Worm (Caenorhabditis elegans) whole organism, L1 larva: ENCODE results near the gene B0001.8.
A peak's percentile ranks its signal among the peaks of the same experiment; 100 is the strongest.
"Not testable (repeated sequence)": the region's sequence is repeated elsewhere in the genome, so short reads cannot be mapped to it uniquely, and the experiment has no call there.

Source experiments
- C04F5.9 ChIP-seq: sonication (generic microtip); optimal IDR thresholded peaks from 2 replicates; lab custom pipeline; 2016; ENCODE audit warnings: missing genetic modification characterization, missing compliant biosample characterization
- Y116A8C.19 ChIP-seq: sonication (generic microtip); optimal IDR thresholded peaks from 2 replicates; lab custom pipeline; 2016; ENCODE audit warnings: missing compliant biosample characterization, missing genetic modification characterization, borderline replicate concordance
- aha-1 ChIP-seq: fragments of 150-350 bp; optimal IDR thresholded peaks from 2 replicates; lab custom pipeline; 2014; ENCODE audit warnings: missing biosample characterization, missing genetic modification characterization
- alr-1 ChIP-seq: fragments of 200-800 bp; sonication (Bioruptor generic); optimal IDR thresholded peaks from 2 replicates; lab custom pipeline; 2018; ENCODE audit warnings: borderline replicate concordance, mild to moderate bottlenecking, missing genetic modification characterization, missing compliant biosample characterization
- blmp-1 ChIP-seq: fragments of 150-350 bp; optimal IDR thresholded peaks from 2 replicates; lab custom pipeline; 2014; ENCODE audit warnings: missing biosample characterization, missing genetic modification characterization
- ceh-8 ChIP-seq: fragments of 200-800 bp; sonication (Bioruptor generic); optimal IDR thresholded peaks from 2 replicates; lab custom pipeline; 2018; ENCODE audit warnings: mild to moderate bottlenecking, missing genetic modification characterization, moderate library complexity, missing compliant biosample characterization
- ceh-88 ChIP-seq: fragments of 200-800 bp; sonication (Bioruptor generic); IDR thresholded peaks from 2 replicates; pipeline ENCODE4 v1.3.6; 2022; ENCODE audit warnings: missing genetic modification characterization, missing compliant biosample characterization
- ces-1 ChIP-seq: fragments of 150-350 bp; optimal IDR thresholded peaks from 2 replicates; lab custom pipeline; 2014; ENCODE audit warnings: missing biosample characterization, missing genetic modification reagents, missing genetic modification characterization
- efl-1 ChIP-seq, 4 experiments: fragments of 150-350 bp; optimal IDR thresholded peaks in 3 of 4; peaks in 1 of 4; 1 replicate in 1 of 4; 2 replicates in 3 of 4; lab custom pipeline; 2014; ENCODE audit warnings: missing biosample characterization in 2 of 4, missing genetic modification characterization in 2 of 4, missing genetic modification reagents in 2 of 4
- efl-3 ChIP-seq: fragments of 200-800 bp; sonication (Bioruptor generic); optimal IDR thresholded peaks from 2 replicates; lab custom pipeline; 2018; ENCODE audit warnings: mild to moderate bottlenecking, missing genetic modification characterization, missing compliant biosample characterization
- ets-5 ChIP-seq: fragments of 200-800 bp; sonication (Bioruptor generic); IDR thresholded peaks from 2 replicates; pipeline ENCODE4 v1.3.6; 2022; ENCODE audit warnings: missing genetic modification characterization, missing compliant biosample characterization
- hlh-17 ChIP-seq: fragments of 200-800 bp; sonication (Bioruptor generic); optimal IDR thresholded peaks from 2 replicates; lab custom pipeline; 2018; ENCODE audit warnings: missing genetic modification characterization, mild to moderate bottlenecking, missing compliant biosample characterization, moderate library complexity, borderline replicate concordance
- hpl-2 ChIP-seq: fragments of 150-350 bp; optimal IDR thresholded peaks from 2 replicates; lab custom pipeline; 2014; ENCODE audit warnings: missing biosample characterization, missing genetic modification reagents, missing genetic modification characterization
- isw-1 ChIP-seq: fragments of 200-800 bp; sonication (Bioruptor generic); IDR thresholded peaks from 2 replicates; pipeline ENCODE4 v1.3.6; 2022; ENCODE audit warnings: missing genetic modification characterization, missing compliant biosample characterization
- lin-13 ChIP-seq: fragments of 150-350 bp; optimal IDR thresholded peaks from 2 replicates; lab custom pipeline; 2014; ENCODE audit warnings: missing biosample characterization, missing genetic modification reagents, missing genetic modification characterization
- lin-14 ChIP-seq: fragments of 200-800 bp; sonication (Bioruptor generic); optimal IDR thresholded peaks from 2 replicates; lab custom pipeline; 2018; ENCODE audit warnings: mild to moderate bottlenecking, missing genetic modification characterization, moderate library complexity, missing compliant biosample characterization
- lin-15B ChIP-seq: fragments of 150-350 bp; sonication (generic microtip); optimal IDR thresholded peaks from 3 replicates; lab custom pipeline; 2014; ENCODE audit warnings: missing biosample characterization, missing genetic modification characterization
- lin-39 ChIP-seq: fragments of 150-350 bp; optimal IDR thresholded peaks from 2 replicates; lab custom pipeline; 2014; ENCODE audit warnings: missing biosample characterization, missing genetic modification reagents, missing genetic modification characterization
- lir-3 ChIP-seq: sonication (generic microtip); optimal IDR thresholded peaks from 2 replicates; lab custom pipeline; 2016; ENCODE audit warnings: mild to moderate bottlenecking, missing genetic modification characterization, moderate library complexity, missing compliant biosample characterization; ENCODE audit not compliant: poor library complexity
- lsy-2 ChIP-seq, 2 experiments: fragments of 150-350 bp; optimal IDR thresholded peaks; 2 replicates each; lab custom pipeline; 2014; ENCODE audit warnings: missing biosample characterization in 2 of 2, missing genetic modification characterization in 2 of 2
- mdl-1 ChIP-seq, 2 experiments: fragments of 150-350 bp; optimal IDR thresholded peaks; 2 replicates each; lab custom pipeline; 2014 to 2017; ENCODE audit warnings: missing biosample characterization in 2 of 2, missing genetic modification characterization in 2 of 2, inconsistent platforms in 1 of 2
- mep-1 ChIP-seq: fragments of 150-350 bp; optimal IDR thresholded peaks from 2 replicates; lab custom pipeline; 2014; ENCODE audit warnings: missing biosample characterization, missing genetic modification characterization
- nhr-12 ChIP-seq: sonication (generic microtip); optimal IDR thresholded peaks from 2 replicates; lab custom pipeline; 2017; ENCODE audit warnings: missing biosample characterization, missing genetic modification characterization
- nhr-28 ChIP-seq: fragments of 150-350 bp; optimal IDR thresholded peaks from 2 replicates; lab custom pipeline; 2014; ENCODE audit warnings: missing biosample characterization, missing genetic modification characterization
- nhr-47 ChIP-seq: sonication (generic microtip); optimal IDR thresholded peaks from 2 replicates; lab custom pipeline; 2016; ENCODE audit warnings: mild to moderate bottlenecking, missing genetic modification characterization, moderate library complexity, missing compliant biosample characterization
- nhr-71 ChIP-seq: sonication (generic microtip); optimal IDR thresholded peaks from 2 replicates; lab custom pipeline; 2016; ENCODE audit warnings: mild to moderate bottlenecking, missing genetic modification characterization, moderate library complexity, missing compliant biosample characterization
- nhr-76 ChIP-seq: sonication (generic microtip); optimal IDR thresholded peaks from 2 replicates; lab custom pipeline; 2017; ENCODE audit warnings: missing biosample characterization, missing genetic modification characterization
- nhr-85 ChIP-seq: sonication (generic microtip); peaks from one replicate; lab custom pipeline; 2016; ENCODE audit warnings: missing genetic modification characterization, inconsistent platforms, missing compliant biosample characterization
- skn-1 ChIP-seq: fragments of 150-350 bp; optimal IDR thresholded peaks from 2 replicates; lab custom pipeline; 2014; ENCODE audit warnings: missing biosample characterization, missing genetic modification characterization
- snpc-4 ChIP-seq: fragments of 150-350 bp; optimal IDR thresholded peaks from 2 replicates; lab custom pipeline; 2014; ENCODE audit warnings: missing biosample characterization, missing genetic modification characterization
- swsn-7 ChIP-seq: sonication (generic microtip); optimal IDR thresholded peaks from 2 replicates; lab custom pipeline; 2016; ENCODE audit warnings: missing genetic modification characterization, missing compliant biosample characterization
- tbx-2 ChIP-seq: sonication (generic microtip); optimal IDR thresholded peaks from 2 replicates; lab custom pipeline; 2016; ENCODE audit warnings: missing genetic modification characterization, missing compliant biosample characterization
- zag-1 ChIP-seq: fragments of 150-350 bp; optimal IDR thresholded peaks from 2 replicates; lab custom pipeline; 2014; ENCODE audit warnings: missing biosample characterization, missing genetic modification characterization
- zip-4 ChIP-seq: fragments of 200-800 bp; sonication (Bioruptor generic); optimal IDR thresholded peaks from 2 replicates; lab custom pipeline; 2018; ENCODE audit warnings: mild to moderate bottlenecking, missing genetic modification characterization, moderate library complexity, missing compliant biosample characterization
- ztf-4 ChIP-seq: fragments of 150-350 bp; optimal IDR thresholded peaks from 2 replicates; lab custom pipeline; 2014; ENCODE audit warnings: missing biosample characterization, missing genetic modification characterization

The B0001.8 gene

ce11 chrIV:12138093-12138492, 2.8 kb downstream of the B0001.8 start, which contains the start of gene B0001.4:
Gene B0001.4, minus strand, starts transcription at chrIV:12138193.
- not testable (repeated sequence) for TF ChIP-seq ceh-88 (GFP tag; lab: Robert Waterston, UW); nhr-28 (tag; lab: Kevin White, UChicago); zip-4 (GFP tag; lab: Kevin White, UChicago)

ce11 chrIV:12134991-12135390, 5.9 kb downstream of the B0001.8 start:
- TF ChIP-seq alr-1 (tag; lab: Kevin White, UChicago), result no peak
- peak; percentile 78 for TF ChIP-seq ceh-8 (GFP tag; lab: Kevin White, UChicago)
- TF ChIP-seq hpl-2 (GFP tag; lab: Kevin White, UChicago), result no peak
- no peak for TF ChIP-seq swsn-7
- no peak for TF ChIP-seq ztf-4
- no peak for TF ChIP-seq lir-3 (tag; lab: Kevin White, UChicago)
- peak; percentile 44 for TF ChIP-seq nhr-85

DNA sequence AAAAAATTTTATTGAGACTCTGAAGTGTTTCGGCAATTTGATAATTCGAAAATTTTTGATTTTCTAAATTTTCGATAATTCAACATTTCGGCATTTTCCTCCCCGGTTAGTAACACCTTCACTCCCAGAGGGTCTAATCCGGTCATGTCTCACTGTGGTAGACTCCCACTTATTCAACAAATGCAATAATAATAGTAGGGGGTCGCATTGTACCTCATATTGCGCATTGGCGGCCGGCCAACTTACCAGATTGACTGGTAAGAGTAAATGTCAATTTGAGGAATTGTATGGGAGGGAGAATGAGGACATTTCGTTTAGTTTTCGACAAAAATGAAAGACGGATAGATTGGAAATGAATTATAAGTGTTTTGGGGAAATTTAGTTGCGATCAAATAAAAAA, 7.1 kb downstream of the B0001.8 start:
- TF ChIP-seq nhr-85, result peak; percentile 71
- TF ChIP-seq mep-1, result peak; percentile 18
- no peak for TF ChIP-seq nhr-76
- TF ChIP-seq efl-1 (optimal IDR thresholded peaks at IDR 0.05; lab: Kevin White, UChicago), result no peak
- no peak for TF ChIP-seq efl-1 (GFP tag; optimal IDR thresholded peaks at IDR 0.05 in 1 of 2; lab: Kevin White, UChicago)
- no peak for TF ChIP-seq lin-39
- TF ChIP-seq C04F5.9 (tag; lab: Kevin White, UChicago), result no peak
- peak; percentile 27 for TF ChIP-seq blmp-1 (tag; lab: Kevin White, UChicago)
- no peak for TF ChIP-seq lin-15B (tag; lab: Kevin White, UChicago)
- no peak for TF ChIP-seq ets-5 (GFP tag; lab: Robert Waterston, UW)
- TF ChIP-seq Y116A8C.19 (tag; lab: Kevin White, UChicago), result no peak

- TF ChIP-seq snpc-4 (tag; lab: Kevin White, UChicago), result peak; percentile 59
- no peak for TF ChIP-seq nhr-12 (tag; lab: Kevin White, UChicago)
- peak; percentile 9 for TF ChIP-seq nhr-85
- TF ChIP-seq efl-1 (optimal IDR thresholded peaks at IDR 0.05; lab: Kevin White, UChicago), result no peak
- TF ChIP-seq efl-1 (GFP tag; optimal IDR thresholded peaks at IDR 0.05 in 1 of 2; lab: Kevin White, UChicago), result peak in 1 of 2 experiments; percentile 55
- TF ChIP-seq lin-14, result peak; percentile 46
- no peak for TF ChIP-seq lin-13 (GFP tag; lab: Kevin White, UChicago)
- no peak for TF ChIP-seq Y116A8C.19 (tag; lab: Kevin White, UChicago)
These were observed 9.4 kb downstream of the B0001.8 start for ce11 chrIV:12131308-12132072.

DNA sequence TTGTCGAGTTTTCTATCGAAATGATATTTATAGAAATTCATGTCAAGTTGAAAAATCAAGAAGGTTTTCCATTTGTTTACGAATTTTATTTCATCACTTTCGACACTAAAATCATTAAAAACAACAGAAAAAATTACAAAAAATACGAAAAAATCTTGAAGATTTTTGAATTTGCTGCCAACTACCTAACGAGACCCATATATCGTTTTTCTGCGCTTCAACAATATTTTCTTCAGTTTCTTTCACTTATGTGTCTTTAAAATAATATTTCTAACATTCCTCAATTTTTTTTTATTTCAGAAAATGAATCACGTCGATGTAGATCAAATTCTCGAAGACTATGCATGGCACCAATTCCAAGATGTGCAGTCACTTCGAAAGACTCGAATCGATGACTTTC, 11.7 kb downstream of the B0001.8 start, which contains the start of gene lin-24:
Gene lin-24 (plus strand): TSS at position 301 of the 400 bp plus-strand sequence.
- TF ChIP-seq efl-1 (optimal IDR thresholded peaks at IDR 0.05; lab: Kevin White, UChicago), result no peak
- TF ChIP-seq efl-1 (GFP tag; optimal IDR thresholded peaks at IDR 0.05 in 1 of 2; lab: Kevin White, UChicago), result peak in 1 of 2 experiments; percentile 11
- no peak for TF ChIP-seq hlh-17
- no peak for TF ChIP-seq lsy-2 (tag; optimal IDR thresholded peaks at IDR 0.05; lab: Kevin White, UChicago)

- TF ChIP-seq nhr-71 (tag; lab: Kevin White, UChicago) (no peak), lin-15B (tag; lab: Kevin White, UChicago) (no peak), tbx-2 (no peak), alr-1 (tag; lab: Kevin White, UChicago) (no peak), swsn-7 (no peak), ceh-8 (GFP tag; lab: Kevin White, UChicago) (no peak), snpc-4 (tag; lab: Kevin White, UChicago) (no peak), efl-3 (GFP tag; lab: Kevin White, UChicago) (no peak), mep-1 (peak; percentile 23), nhr-47 (tag; lab: Kevin White, UChicago) (peak; percentile 16), hpl-2 (GFP tag; lab: Kevin White, UChicago) (no peak), skn-1 (tag; lab: Kevin White, UChicago) (no peak), zag-1 (no peak), ztf-4 (no peak), lsy-2 (tag; optimal IDR thresholded peaks at IDR 0.05; lab: Kevin White, UChicago) (peak in 1 of 2 experiments; percentile 9), lin-13 (GFP tag; lab: Kevin White, UChicago) (no peak), aha-1 (no peak), isw-1 (GFP tag; lab: Robert Waterston, UW) (no peak), nhr-85 (peak; percentile 14), ces-1 (GFP tag; lab: Kevin White, UChicago) (no peak), lin-14 (peak; percentile 23), mdl-1 (tag; optimal IDR thresholded peaks at IDR 0.05; lab: Kevin White, UChicago) (no peak)
These were observed 12.2 kb downstream of the B0001.8 start for ce11 chrIV:12128708-12129107.
